Worm (Caenorhabditis elegans): ENCODE results near the gene cutl-3.
A peak's percentile ranks its signal among the peaks of the same experiment; 100 is the strongest.

cutl-3 gene

ce11 chrX:14946464-14947354, 52.3 kb downstream of the cutl-3 start (continued):
- TF ChIP-seq ZK546.5 (tag; optimal IDR thresholded peaks at IDR 0.05) = no peak
- peak; percentile 70 for TF ChIP-seq lin-38 (GFP tag; IDR thresholded peaks at IDR 0.05)
- no peak for TF ChIP-seq R02D3.7 (tag; optimal IDR thresholded peaks at IDR 0.05)
- no peak for TF ChIP-seq dmd-8 (GFP tag; IDR thresholded peaks at IDR 0.05)
- peak; percentile 71 for TF ChIP-seq nhr-102 (tag; optimal IDR thresholded peaks at IDR 0.05)
- no peak for TF ChIP-seq F10B5.3 (tag; optimal IDR thresholded peaks at IDR 0.05)
- no peak for TF ChIP-seq egl-27 (tag; optimal IDR thresholded peaks at IDR 0.05)
- TF ChIP-seq dmd-6 (GFP tag; IDR thresholded peaks at IDR 0.05) = peak; percentile 86
- no peak for TF ChIP-seq zip-2 (tag; optimal IDR thresholded peaks at IDR 0.05)
- no peak for TF ChIP-seq snpc-4 (tag; optimal IDR thresholded peaks at IDR 0.05)
- peak; percentile 28 for TF ChIP-seq nhr-77 (tag; optimal IDR thresholded peaks at IDR 0.05)
- TF ChIP-seq duxl-1 (tag; optimal IDR thresholded peaks at IDR 0.05; ENCODE audit: poor library complexity) = no peak
- TF ChIP-seq php-3 (GFP tag; IDR thresholded peaks at IDR 0.05) = peak; percentile 81; the same call in 1 of the 2 replicates
- TF ChIP-seq lim-7 (GFP tag; IDR thresholded peaks at IDR 0.05) = no peak
- TF ChIP-seq ama-1 (optimal IDR thresholded peaks at IDR 0.05) = no peak
- TF ChIP-seq lin-13 (GFP tag; optimal IDR thresholded peaks at IDR 0.05) = no peak
- no peak for TF ChIP-seq jun-1 (tag; optimal IDR thresholded peaks at IDR 0.05)
- no peak for TF ChIP-seq daf-8 (GFP tag; IDR thresholded peaks at IDR 0.05)
- TF ChIP-seq unc-39 (tag; optimal IDR thresholded peaks at IDR 0.05) = no peak
- TF ChIP-seq hlh-11 (tag; optimal IDR thresholded peaks at IDR 0.05) = peak; percentile 84
- no peak for TF ChIP-seq dpl-1 (GFP tag; optimal IDR thresholded peaks at IDR 0.05)
- TF ChIP-seq mes-2 (tag; optimal IDR thresholded peaks at IDR 0.05; ENCODE audit: poor library complexity, severe bottlenecking) = peak; percentile 30
- peak; percentile 82 for TF ChIP-seq nhr-48 (tag; optimal IDR thresholded peaks at IDR 0.05)
- peak in 1 of 2 experiments; percentile 42 for TF ChIP-seq lsy-2 (tag; optimal IDR thresholded peaks at IDR 0.05)
- TF ChIP-seq aly-2 (tag; optimal IDR thresholded peaks at IDR 0.05) = no peak
- TF ChIP-seq hmg-1.1 (GFP tag; IDR thresholded peaks at IDR 0.05) = 0 out of 2 replicates have a peak, but pooled peaks have one; percentile 38
- TF ChIP-seq madf-5 (GFP tag; IDR thresholded peaks at IDR 0.05) = no peak
- TF ChIP-seq nhr-42 (GFP tag; IDR thresholded peaks at IDR 0.05) = no peak
- no peak for TF ChIP-seq gei-8 (GFP tag; optimal IDR thresholded peaks at IDR 0.05)
- no peak for TF ChIP-seq mdl-1 (tag; optimal IDR thresholded peaks at IDR 0.05)
- TF ChIP-seq daf-19 (GFP tag; conservative IDR thresholded peaks at IDR 0.05) = no peak
- TF ChIP-seq tag-97 (GFP tag; IDR thresholded peaks at IDR 0.05) = no peak
- TF ChIP-seq F26F4.8 (GFP tag; conservative IDR thresholded peaks at IDR 0.05) = no peak
- no peak for TF ChIP-seq ceh-82 (tag; optimal IDR thresholded peaks at IDR 0.05)
- no peak for TF ChIP-seq lir-3 (tag; optimal IDR thresholded peaks at IDR 0.05)
- peak; percentile 31 for TF ChIP-seq mep-1 (tag; optimal IDR thresholded peaks at IDR 0.05)
- TF ChIP-seq mdt-29 (GFP tag; IDR thresholded peaks at IDR 0.05) = no peak
- TF ChIP-seq set-16 (GFP tag; IDR thresholded peaks at IDR 0.05) = no peak
- TF ChIP-seq F37D6.2 (tag; optimal IDR thresholded peaks at IDR 0.05) = no peak
- no peak for TF ChIP-seq ctbp-1 (GFP tag; IDR thresholded peaks at IDR 0.05)
- TF ChIP-seq rbr-2 (tag; optimal IDR thresholded peaks at IDR 0.05) = no peak
- no peak for TF ChIP-seq dmd-9 (GFP tag; IDR thresholded peaks at IDR 0.05)
- TF ChIP-seq nhr-41 (GFP tag; IDR thresholded peaks at IDR 0.05) = no peak
- no peak for TF ChIP-seq sdz-12 (GFP tag; optimal IDR thresholded peaks at IDR 0.05)
- no peak for TF ChIP-seq ztf-11 (tag; optimal IDR thresholded peaks at IDR 0.05)
- TF ChIP-seq hlh-30 (tag; optimal IDR thresholded peaks at IDR 0.05; ENCODE audit: insufficient read depth) = peak; percentile 95
- peak; percentile 11 to 93 for TF ChIP-seq unc-62 (GFP tag; optimal IDR thresholded peaks at IDR 0.05 in 1 of 2)
- no peak for TF ChIP-seq unc-62 (tag; optimal IDR thresholded peaks at IDR 0.05)
- no peak for TF ChIP-seq Y48G9A.11 (GFP tag; IDR thresholded peaks at IDR 0.05)
- no peak for TF ChIP-seq Y75B8A.6 (GFP tag; IDR thresholded peaks at IDR 0.05)

All from whole organism, L4 larva.